Fruit fly (Drosophila melanogaster): ENCODE measurements around the gene Sgs7.

Sgs7 gene

DNA sequence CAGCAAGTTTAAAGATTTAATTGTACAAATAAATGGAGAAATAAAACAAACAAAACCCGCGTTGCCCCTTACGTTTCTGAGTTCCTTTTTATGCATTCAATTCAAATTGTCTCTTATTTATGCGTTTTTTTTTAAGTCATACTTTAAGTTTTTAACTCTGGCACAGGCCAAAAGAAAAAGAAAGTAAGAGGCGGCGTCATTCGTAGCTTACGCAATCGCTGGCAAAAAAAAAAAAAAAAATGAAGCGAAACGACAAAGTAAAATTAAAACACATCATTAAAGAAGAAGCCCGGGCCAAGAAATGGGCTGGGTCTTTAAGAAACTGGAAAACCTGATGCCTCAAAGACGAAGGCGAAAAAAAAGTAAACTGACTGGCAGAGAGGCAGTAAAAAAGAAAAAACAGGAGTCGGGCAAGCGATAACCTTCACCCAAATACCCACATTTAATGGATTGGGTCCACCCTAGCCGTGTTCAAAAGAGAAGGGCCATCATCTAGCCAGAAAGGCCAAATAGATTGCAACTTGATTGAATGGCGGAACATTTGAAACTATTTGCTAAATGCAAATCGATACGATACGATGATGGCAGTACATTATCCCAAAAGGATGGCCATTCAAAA lies 34.1 kb downstream of the Sgs7 start:
- no peak for TF ChIP-seq CG6276 (GFP tag; optimal IDR thresholded peaks at IDR 0.05)
- peak; percentile 10; the same call in 1 of the 3 replicates for TF ChIP-seq CG6163 (GFP tag; IDR thresholded peaks at IDR 0.05)
- TF ChIP-seq CG16779 (tag; optimal IDR thresholded peaks at IDR 0.05): no peak
- TF ChIP-seq Sox102F (GFP tag; optimal IDR thresholded peaks at IDR 0.05): peak; percentile 19
- TF ChIP-seq CG31627 (GFP tag; optimal IDR thresholded peaks at IDR 0.05): no peak
- peak; percentile 52 for TF ChIP-seq Eip78C (GFP tag)
- no peak for TF ChIP-seq ss (GFP tag; optimal IDR thresholded peaks at IDR 0.05)
- TF ChIP-seq CG32006 (GFP tag; optimal IDR thresholded peaks at IDR 0.05): no peak
- no peak for TF ChIP-seq Eip93F (GFP tag; optimal IDR thresholded peaks at IDR 0.05)
- TF ChIP-seq Sox14 (GFP tag; optimal IDR thresholded peaks at IDR 0.05): no peak
- no peak for TF ChIP-seq CG6792 (GFP tag; optimal IDR thresholded peaks at IDR 0.05)
- TF ChIP-seq Hr4 (GFP tag; optimal IDR thresholded peaks at IDR 0.05): no peak
- no peak for TF ChIP-seq CG4318 (GFP tag; optimal IDR thresholded peaks at IDR 0.05)
- no peak for TF ChIP-seq CG10631 (GFP tag; optimal IDR thresholded peaks at IDR 0.05)
- no peak for TF ChIP-seq CG10669 (GFP tag; optimal IDR thresholded peaks at IDR 0.05)
- no peak for TF ChIP-seq CG8632 (GFP tag; optimal IDR thresholded peaks at IDR 0.05)
- TF ChIP-seq eg (GFP tag; IDR thresholded peaks at IDR 0.05): no peak
- TF ChIP-seq svp (GFP tag): peak; percentile 58
- TF ChIP-seq CG3032 (tag; optimal IDR thresholded peaks at IDR 0.05): no peak
- peak; percentile 12 for TF ChIP-seq CG6808 (GFP tag; optimal IDR thresholded peaks at IDR 0.05)
- TF ChIP-seq dac (GFP tag; optimal IDR thresholded peaks at IDR 0.05): no peak
- TF ChIP-seq CG9139 (GFP tag; optimal IDR thresholded peaks at IDR 0.05): no peak
- TF ChIP-seq achi (GFP tag; optimal IDR thresholded peaks at IDR 0.05): peak; percentile 22
- TF ChIP-seq Blimp-1 (GFP tag; optimal IDR thresholded peaks at IDR 0.05): peak; percentile 68
- peak; percentile 43 for TF ChIP-seq vri (GFP tag; optimal IDR thresholded peaks at IDR 0.05)
- TF ChIP-seq Ets96B (tag; optimal IDR thresholded peaks at IDR 0.05): no peak

DNA sequence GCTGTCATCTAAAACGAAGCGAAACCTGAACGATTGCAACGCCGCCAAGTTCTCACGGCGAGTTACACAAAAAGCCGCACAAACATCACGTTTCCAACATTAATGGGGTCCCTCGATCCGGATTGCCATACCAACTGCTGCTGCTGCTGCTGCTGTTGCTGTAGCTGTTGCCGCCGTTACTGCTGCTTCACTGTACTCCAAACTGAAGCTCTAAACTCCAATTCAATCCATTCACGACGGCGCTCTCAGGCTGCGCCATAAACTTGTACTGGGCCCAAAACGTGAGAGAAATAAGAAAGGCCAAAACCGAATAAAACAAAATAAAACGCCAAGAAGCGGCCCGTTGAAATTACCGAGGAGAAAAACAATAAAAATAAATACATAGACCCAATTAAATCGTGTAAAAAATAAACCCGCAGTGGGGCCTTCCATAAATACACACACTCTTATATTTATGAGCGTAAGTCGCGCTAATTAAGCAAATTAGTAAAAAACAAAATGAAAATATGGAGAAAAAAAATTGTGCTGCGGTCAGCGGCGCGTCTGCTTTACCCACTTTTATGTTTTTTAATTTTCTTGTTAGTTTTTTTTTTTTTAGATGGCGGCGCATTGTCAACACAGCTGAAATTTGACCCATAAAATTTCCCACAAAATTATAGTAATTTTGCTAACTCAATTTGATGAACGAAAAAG lies 37.8 kb downstream of the Sgs7 start:
- TF ChIP-seq CG31627 (GFP tag; optimal IDR thresholded peaks at IDR 0.05) (no peak), Eip78C (GFP tag) (peak; percentile 25), CG6276 (GFP tag; optimal IDR thresholded peaks at IDR 0.05) (peak; percentile 34), Gug (GFP tag; IDR thresholded peaks at IDR 0.05) (no peak), eg (GFP tag; IDR thresholded peaks at IDR 0.05) (no peak)

DNA sequence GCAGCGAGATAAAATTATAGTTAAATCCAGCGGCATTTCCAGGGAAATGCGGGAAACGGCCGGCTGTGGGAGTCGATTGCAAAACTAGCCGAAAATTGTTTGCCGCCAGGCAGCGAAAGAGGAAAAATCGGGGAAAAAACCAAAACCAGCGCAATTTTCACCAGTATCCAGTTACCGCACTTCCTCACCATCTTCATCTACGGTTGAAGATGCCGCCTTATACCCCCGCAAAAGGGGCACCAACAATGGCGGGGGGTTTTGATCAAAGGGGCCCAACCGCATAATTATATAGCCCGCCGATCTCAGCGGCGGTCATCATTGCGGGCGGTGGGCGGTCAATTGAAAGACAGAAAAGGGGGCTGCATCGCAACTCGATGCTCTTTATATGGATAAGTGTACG lies 38.3 kb downstream of the Sgs7 start:
- TF ChIP-seq CG16779 (tag; optimal IDR thresholded peaks at IDR 0.05): no peak
- TF ChIP-seq Hr39 (GFP tag; optimal IDR thresholded peaks at IDR 0.05): no peak
- no peak for TF ChIP-seq Ets96B (tag; optimal IDR thresholded peaks at IDR 0.05)
- no peak for TF ChIP-seq Met (GFP tag; optimal IDR thresholded peaks at IDR 0.05)
- TF ChIP-seq Lpt (GFP tag; optimal IDR thresholded peaks at IDR 0.05): no peak
- TF ChIP-seq CG34406 (GFP tag; optimal IDR thresholded peaks at IDR 0.05): no peak
- no peak for TF ChIP-seq dsx (GFP tag; optimal IDR thresholded peaks at IDR 0.05; ENCODE audit: poor library complexity, severe bottlenecking)
- TF ChIP-seq CG6276 (GFP tag; optimal IDR thresholded peaks at IDR 0.05): no peak
- TF ChIP-seq CG8319 (GFP tag; optimal IDR thresholded peaks at IDR 0.05): no peak
- TF ChIP-seq pdm3 (GFP tag; optimal IDR thresholded peaks at IDR 0.05): no peak
- no peak for TF ChIP-seq CG7368 (GFP tag; optimal IDR thresholded peaks at IDR 0.05)
- no peak for TF ChIP-seq CG1621 (tag; optimal IDR thresholded peaks at IDR 0.05)
- no peak for TF ChIP-seq acj6 (GFP tag; optimal IDR thresholded peaks at IDR 0.05)
- TF ChIP-seq OdsH (GFP tag; optimal IDR thresholded peaks at IDR 0.05): no peak
- TF ChIP-seq eg (GFP tag; IDR thresholded peaks at IDR 0.05): no peak
- TF ChIP-seq CG3919 (GFP tag; optimal IDR thresholded peaks at IDR 0.05): no peak
- no peak for TF ChIP-seq Eip75B (GFP tag; optimal IDR thresholded peaks at IDR 0.05)
- no peak for TF ChIP-seq fkh (GFP tag; optimal IDR thresholded peaks at IDR 0.05)
